Fruit fly (Drosophila melanogaster) whole organism, prepupa: ENCODE data around the gene Mst87F.

Experiments used
- CG10669 ChIP-seq: fragments of 200-800 bp; sonication (Bioruptor generic); optimal IDR thresholded peaks from 3 replicates; lab custom pipeline; 2018; ENCODE audit warnings: missing biosample characterization, mild to moderate bottlenecking, missing genetic modification characterization, moderate library complexity
- CG4318 ChIP-seq: fragments of 200-800 bp; sonication (Bioruptor generic); optimal IDR thresholded peaks from 3 replicates; lab custom pipeline; 2017; ENCODE audit warnings: missing biosample characterization, mild to moderate bottlenecking, missing genetic modification characterization
- fd85E ChIP-seq: fragments of 200-800 bp; sonication (Bioruptor generic); optimal IDR thresholded peaks from 3 replicates; lab custom pipeline; 2016; ENCODE audit warnings: missing biosample characterization, missing genetic modification characterization

DNA sequence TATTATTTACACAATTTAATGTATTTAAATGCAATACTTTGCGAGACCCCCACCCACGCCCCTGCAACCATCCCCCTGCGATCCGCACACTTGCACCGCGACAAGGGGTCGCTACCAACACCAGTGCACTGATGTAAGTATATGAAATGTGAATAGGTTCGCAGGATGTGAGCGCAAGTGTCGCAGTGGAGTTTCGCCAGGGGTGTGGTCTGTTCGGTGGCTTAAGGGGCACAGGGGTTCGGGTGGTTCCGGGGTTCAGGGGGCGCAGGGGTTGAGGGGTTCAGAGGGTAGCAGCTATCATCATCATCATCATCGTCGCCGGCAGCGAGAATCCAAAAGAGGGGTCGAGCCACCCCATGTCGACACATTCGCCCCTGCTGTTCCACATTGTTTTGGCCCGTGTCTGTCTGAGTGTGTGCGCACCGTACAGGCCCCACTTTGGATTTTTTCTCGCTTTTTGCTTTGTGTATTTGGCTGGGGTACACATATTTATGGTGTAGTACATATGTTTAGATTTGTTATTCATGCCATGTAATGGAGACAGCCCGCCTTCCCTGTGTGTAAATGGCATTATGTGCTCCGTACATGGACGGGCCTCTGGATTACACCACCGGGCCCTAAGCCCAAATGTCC, 22.7 kb downstream of the Mst87F start:
- TF ChIP-seq CG4318 (GFP tag; lab: Kevin White, UChicago), result no peak
- TF ChIP-seq fd85E (GFP tag; lab: Kevin White, UChicago), result no peak
- no peak for TF ChIP-seq CG10669 (GFP tag; lab: Kevin White, UChicago)
